Fruit fly (Drosophila melanogaster): ENCODE data around the gene wol.

Gene wol

DNA sequence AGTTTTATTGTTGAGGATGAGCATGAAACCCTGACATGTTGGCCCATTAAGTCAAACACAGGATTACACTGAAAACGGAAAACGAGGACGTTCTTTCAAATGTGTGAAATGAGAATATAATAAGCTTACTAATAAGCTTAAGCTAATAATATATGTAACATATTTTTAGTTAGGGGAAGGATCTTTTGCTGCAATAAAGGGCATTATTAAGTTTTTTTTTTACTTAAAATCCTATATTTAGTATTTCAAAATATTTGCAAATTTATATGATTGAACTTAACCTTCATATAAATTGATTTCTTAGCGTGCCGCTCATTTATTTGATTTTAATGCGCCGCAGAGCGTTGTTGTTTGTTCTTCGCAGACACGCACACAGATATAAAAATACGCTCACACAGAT, 30.4 kb upstream of the wol start (continued):
- TF ChIP-seq CG6175 (GFP tag; IDR thresholded peaks at IDR 0.05), result no peak
- no peak for TF ChIP-seq sim (GFP tag; IDR thresholded peaks at IDR 0.05)
- TF ChIP-seq CG14014 (GFP tag; IDR thresholded peaks at IDR 0.05), result peak; percentile 29; the same call in 1 of the 2 replicates
- TF ChIP-seq CG1024 (GFP tag; IDR thresholded peaks at IDR 0.05), result no peak
- TF ChIP-seq CG15514 (GFP tag; optimal IDR thresholded peaks at IDR 0.05), result no peak
- no peak for TF ChIP-seq repo (GFP tag; optimal IDR thresholded peaks at IDR 0.05)
- TF ChIP-seq nerfin-1 (tag; optimal IDR thresholded peaks at IDR 0.05), result no peak
- TF ChIP-seq CG3407 (GFP tag; optimal IDR thresholded peaks at IDR 0.05), result no peak
- no peak for TF ChIP-seq Sin3A (optimal IDR thresholded peaks at IDR 0.05)
- no peak for TF ChIP-seq CG2889 (GFP tag; IDR thresholded peaks at IDR 0.05)
- no peak for TF ChIP-seq CTCF (GFP tag; optimal IDR thresholded peaks at IDR 0.05)
- peak; percentile 32 for TF ChIP-seq CG7839 (tag; optimal IDR thresholded peaks at IDR 0.05)
- TF ChIP-seq CG12659 (GFP tag; optimal IDR thresholded peaks at IDR 0.05), result peak; percentile 6
- TF ChIP-seq pum (GFP tag; optimal IDR thresholded peaks at IDR 0.05), result no peak
- no peak for TF ChIP-seq CG5245 (GFP tag; optimal IDR thresholded peaks at IDR 0.05)
- peak; percentile 62 for TF ChIP-seq CG2678 (tag; optimal IDR thresholded peaks at IDR 0.05)
- TF ChIP-seq fu2 (GFP tag; optimal IDR thresholded peaks at IDR 0.05), result no peak
- no peak for TF ChIP-seq Sox102F (GFP tag; optimal IDR thresholded peaks at IDR 0.05)
- TF ChIP-seq CG16815 (GFP tag; optimal IDR thresholded peaks at IDR 0.05), result no peak
- no peak for TF ChIP-seq CG10147 (GFP tag; optimal IDR thresholded peaks at IDR 0.05)
- TF ChIP-seq Hr51 (GFP tag; optimal IDR thresholded peaks at IDR 0.05), result peak in 1 of 2 experiments; percentile 30
- TF ChIP-seq lab (GFP tag; optimal IDR thresholded peaks at IDR 0.05), result peak; percentile 26
- TF ChIP-seq dmrt99B (tag; optimal IDR thresholded peaks at IDR 0.05), result peak; percentile 33
- no peak for TF ChIP-seq CG32767 (GFP tag; IDR thresholded peaks at IDR 0.05)
- no peak for TF ChIP-seq ara (GFP tag; IDR thresholded peaks at IDR 0.05)
- TF ChIP-seq tin (GFP tag; optimal IDR thresholded peaks at IDR 0.05), result no peak
- TF ChIP-seq vnd (GFP tag; IDR thresholded peaks at IDR 0.05; ENCODE audit: partially characterized antibody), result no peak
- no peak for TF ChIP-seq Rx (GFP tag; IDR thresholded peaks at IDR 0.05)
- TF ChIP-seq CG7271 (tag; optimal IDR thresholded peaks at IDR 0.05), result no peak
- peak; percentile 27 for TF ChIP-seq Ets65A (GFP tag)
- no peak for TF ChIP-seq Nf-YB (GFP tag; optimal IDR thresholded peaks at IDR 0.05)
- TF ChIP-seq CG34224 (GFP tag; IDR thresholded peaks at IDR 0.05; ENCODE audit: partially characterized antibody), result no peak
- TF ChIP-seq CG2202 (tag; optimal IDR thresholded peaks at IDR 0.05), result no peak
- TF ChIP-seq hth (optimal IDR thresholded peaks at IDR 0.05), result no peak
- no peak for TF ChIP-seq CG13296 (GFP tag; optimal IDR thresholded peaks at IDR 0.05)
- TF ChIP-seq CG12744 (GFP tag; optimal IDR thresholded peaks at IDR 0.05), result no peak
- no peak for TF ChIP-seq HLH4C (GFP tag; IDR thresholded peaks at IDR 0.05; ENCODE audit: partially characterized antibody)
- no peak for TF ChIP-seq CG7963 (GFP tag; IDR thresholded peaks at IDR 0.05; ENCODE audit: partially characterized antibody)
- TF ChIP-seq Ssrp (tag; optimal IDR thresholded peaks at IDR 0.05), result no peak
- TF ChIP-seq dpn (GFP tag; optimal IDR thresholded peaks at IDR 0.05), result no peak
- no peak for TF ChIP-seq CG6272 (GFP tag; IDR thresholded peaks at IDR 0.05)
- TF ChIP-seq NFAT (GFP tag; IDR thresholded peaks at IDR 0.05), result no peak
- TF ChIP-seq amos (GFP tag; IDR thresholded peaks at IDR 0.05; ENCODE audit: partially characterized antibody), result no peak
- no peak for TF ChIP-seq esg (GFP tag; conservative IDR thresholded peaks at IDR 0.05)
- TF ChIP-seq HmgZ (tag; optimal IDR thresholded peaks at IDR 0.05), result no peak
- no peak for TF ChIP-seq otp (GFP tag; IDR thresholded peaks at IDR 0.05)
- no peak for TF ChIP-seq CG8359 (GFP tag; optimal IDR thresholded peaks at IDR 0.05; ENCODE audit: borderline replicate concordance)
- peak; percentile 5 for TF ChIP-seq Abd-B (GFP tag; optimal IDR thresholded peaks at IDR 0.05)
- no peak for TF ChIP-seq Camta (GFP tag; optimal IDR thresholded peaks at IDR 0.05)
- no peak for TF ChIP-seq Dp (GFP tag; optimal IDR thresholded peaks at IDR 0.05)
- TF ChIP-seq Nf-YC (tag; optimal IDR thresholded peaks at IDR 0.05), result no peak
- TF ChIP-seq Optix (GFP tag; IDR thresholded peaks at IDR 0.05), result no peak
